Worm (Caenorhabditis elegans): ENCODE data around the gene C07A4.3.
A peak's percentile ranks its signal among the peaks of the same experiment; 100 is the strongest.

C07A4.3 gene

DNA sequence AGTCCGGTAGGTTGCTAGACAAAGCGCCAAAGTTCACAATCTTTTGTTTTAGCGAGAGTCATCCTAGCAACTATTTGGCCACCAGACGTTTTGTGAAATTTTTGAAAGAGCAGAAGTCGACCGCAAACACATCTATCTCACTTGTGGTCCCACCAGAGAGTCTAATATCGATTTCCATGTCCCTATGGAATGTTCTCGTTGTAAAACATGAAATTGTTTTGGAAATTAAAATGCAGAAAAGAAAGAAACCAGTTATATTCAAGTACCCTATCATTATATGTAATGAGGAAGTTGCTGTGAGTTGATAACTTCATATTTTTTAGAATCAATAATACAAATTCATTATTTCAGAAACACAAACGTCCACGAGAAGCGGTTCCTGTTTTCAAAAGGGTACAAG lies 9.9 kb downstream of the C07A4.3 start:
- no peak for TF ChIP-seq xnd-1 (tag; optimal IDR thresholded peaks at IDR 0.05)
- TF ChIP-seq cebp-1 (GFP tag; IDR thresholded peaks at IDR 0.05): no peak
- no peak for TF ChIP-seq cebp-1 (tag; optimal IDR thresholded peaks at IDR 0.05)
- no peak for TF ChIP-seq mel-28 (tag; optimal IDR thresholded peaks at IDR 0.05; ENCODE audit: borderline replicate concordance)
- no peak for TF ChIP-seq B0336.3 (GFP tag; IDR thresholded peaks at IDR 0.05)
- no peak for TF ChIP-seq tbx-9 (tag; optimal IDR thresholded peaks at IDR 0.05; ENCODE audit: borderline replicate concordance)
- TF ChIP-seq hrde-1 (tag; optimal IDR thresholded peaks at IDR 0.05; ENCODE audit: borderline replicate concordance): no peak
- TF ChIP-seq Y53G8AR.9 (GFP tag; conservative IDR thresholded peaks at IDR 0.05): no peak
- no peak for TF ChIP-seq ekl-4 (GFP tag; IDR thresholded peaks at IDR 0.05)
- no peak for TF ChIP-seq Y53F4B.3 (GFP tag; IDR thresholded peaks at IDR 0.05)
- TF ChIP-seq F52B5.7 (tag; optimal IDR thresholded peaks at IDR 0.05): no peak
- TF ChIP-seq ceh-100 (GFP tag; IDR thresholded peaks at IDR 0.05): no peak
- TF ChIP-seq F57A8.1 (GFP tag; optimal IDR thresholded peaks at IDR 0.05): no peak
- no peak for TF ChIP-seq rcor-1 (GFP tag; IDR thresholded peaks at IDR 0.05)
- TF ChIP-seq aptf-3 (GFP tag; IDR thresholded peaks at IDR 0.05): no peak
- no peak for TF ChIP-seq lir-1 (GFP tag; conservative IDR thresholded peaks at IDR 0.05)
- no peak for TF ChIP-seq die-1 (tag; optimal IDR thresholded peaks at IDR 0.05)
- no peak for TF ChIP-seq nhr-27 (tag; optimal IDR thresholded peaks at IDR 0.05)
- no peak for TF ChIP-seq unc-130 (GFP tag; optimal IDR thresholded peaks at IDR 0.05)
- TF ChIP-seq unc-62 (GFP tag; optimal IDR thresholded peaks at IDR 0.05): no peak

DNA sequence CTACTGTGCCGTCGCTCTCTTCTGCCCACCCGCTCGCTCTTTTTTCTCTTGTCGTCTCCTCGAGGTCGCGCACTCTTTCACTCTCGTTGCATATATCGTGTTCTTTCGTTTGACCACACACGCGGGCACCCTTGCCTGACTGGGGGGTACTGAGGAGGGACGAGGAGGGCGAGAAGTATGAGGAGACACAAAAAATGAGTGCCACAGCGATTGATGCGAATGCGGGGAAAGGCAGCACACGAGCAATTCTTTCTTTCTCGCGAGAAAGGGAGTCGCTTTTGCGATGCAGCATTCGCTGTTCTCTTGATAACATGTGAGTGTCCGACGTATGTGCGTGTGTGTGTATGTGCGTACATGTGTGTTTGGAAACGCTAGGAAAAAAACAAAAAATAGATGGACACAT lies 13.7 kb downstream of the C07A4.3 start:
- no peak for TF ChIP-seq bed-2 (GFP tag; IDR thresholded peaks at IDR 0.05)
- 0 out of 2 replicates have a peak, but pooled peaks have one; percentile 13 for TF ChIP-seq ekl-4 (GFP tag; IDR thresholded peaks at IDR 0.05)
- TF ChIP-seq nfyb-1 (GFP tag; IDR thresholded peaks at IDR 0.05): 0 out of 2 replicates have a peak, but pooled peaks have one; percentile 48
- peak; percentile 63 for TF ChIP-seq mcd-1 (GFP tag; IDR thresholded peaks at IDR 0.05)
- TF ChIP-seq madf-10 (tag; optimal IDR thresholded peaks at IDR 0.05): peak; percentile 38
- peak; percentile 10 for TF ChIP-seq ama-1 (optimal IDR thresholded peaks at IDR 0.05)
- no peak for TF ChIP-seq ama-1 (GFP tag; optimal IDR thresholded peaks at IDR 0.05)
- TF ChIP-seq F22D6.2 (tag; optimal IDR thresholded peaks at IDR 0.05): peak; percentile 50
- TF ChIP-seq let-526 (GFP tag; IDR thresholded peaks at IDR 0.05): peak; percentile 49; the same call in 1 of the 2 replicates
- peak; percentile 68 for TF ChIP-seq K11D2.4 (GFP tag; IDR thresholded peaks at IDR 0.05)
- TF ChIP-seq attf-3 (GFP tag; conservative IDR thresholded peaks at IDR 0.05): no peak
- TF ChIP-seq Y53F4B.3 (GFP tag; IDR thresholded peaks at IDR 0.05): no peak
- no peak for TF ChIP-seq rec-8 (tag; optimal IDR thresholded peaks at IDR 0.05)
- peak; percentile 75 for TF ChIP-seq ceh-27 (GFP tag; optimal IDR thresholded peaks at IDR 0.05)
- TF ChIP-seq athp-1 (tag; optimal IDR thresholded peaks at IDR 0.05): no peak
- TF ChIP-seq tbp1 (GFP tag; optimal IDR thresholded peaks at IDR 0.05): peak; percentile 42
- TF ChIP-seq chd-7 (tag; optimal IDR thresholded peaks at IDR 0.05): peak; percentile 44
- peak; percentile 44 for TF ChIP-seq ztf-18 (tag; optimal IDR thresholded peaks at IDR 0.05)
- TF ChIP-seq lin-35 (GFP tag; optimal IDR thresholded peaks at IDR 0.05): peak in 1 of 3 experiments; percentile 71
- TF ChIP-seq let-607 (tag; optimal IDR thresholded peaks at IDR 0.05): peak in 1 of 2 experiments; percentile 25
- TF ChIP-seq cebp-1 (GFP tag; IDR thresholded peaks at IDR 0.05): 0 out of 2 replicates have a peak, but pooled peaks have one; percentile 20
- peak; percentile 75 for TF ChIP-seq cebp-1 (tag; optimal IDR thresholded peaks at IDR 0.05)
- peak; percentile 62; the same call in 1 of the 2 replicates for TF ChIP-seq lin-26 (GFP tag; IDR thresholded peaks at IDR 0.05)
- peak; percentile 60 for TF ChIP-seq ets-4 (GFP tag; optimal IDR thresholded peaks at IDR 0.05)
- TF ChIP-seq nhr-90 (tag; optimal IDR thresholded peaks at IDR 0.05): peak; percentile 54
- TF ChIP-seq hmg-1.2 (GFP tag; IDR thresholded peaks at IDR 0.05): peak; percentile 60
- no peak for TF ChIP-seq madf-8 (GFP tag; conservative IDR thresholded peaks at IDR 0.05)
- TF ChIP-seq bed-1 (GFP tag; IDR thresholded peaks at IDR 0.05): no peak
- TF ChIP-seq repo-1 (tag; optimal IDR thresholded peaks at IDR 0.05): no peak
- no peak for TF ChIP-seq efl-1 (GFP tag; optimal IDR thresholded peaks at IDR 0.05)
- peak; percentile 31 for TF ChIP-seq snpc-4 (GFP tag; optimal IDR thresholded peaks at IDR 0.05)
- peak in 3 of 4 experiments; percentile 8 to 53 (median 48) for TF ChIP-seq snpc-4 (tag; optimal IDR thresholded peaks at IDR 0.05)
